Fruit fly (Drosophila melanogaster): Measurements from ENCODE around the gene ome.
A peak's percentile ranks its signal among the peaks of the same experiment; 100 is the strongest.

Gene ome

dm6 chr3L:14672387-14673110 lies at the start of gene ome, which contains the start of gene CG43121:
Gene ome (plus strand): TSS chr3L:14672839.
Gene CG43121 (minus strand): TSS chr3L:14672437.
- TF ChIP-seq noc (tag; optimal IDR thresholded peaks at IDR 0.05), result peak; percentile 30

DNA sequence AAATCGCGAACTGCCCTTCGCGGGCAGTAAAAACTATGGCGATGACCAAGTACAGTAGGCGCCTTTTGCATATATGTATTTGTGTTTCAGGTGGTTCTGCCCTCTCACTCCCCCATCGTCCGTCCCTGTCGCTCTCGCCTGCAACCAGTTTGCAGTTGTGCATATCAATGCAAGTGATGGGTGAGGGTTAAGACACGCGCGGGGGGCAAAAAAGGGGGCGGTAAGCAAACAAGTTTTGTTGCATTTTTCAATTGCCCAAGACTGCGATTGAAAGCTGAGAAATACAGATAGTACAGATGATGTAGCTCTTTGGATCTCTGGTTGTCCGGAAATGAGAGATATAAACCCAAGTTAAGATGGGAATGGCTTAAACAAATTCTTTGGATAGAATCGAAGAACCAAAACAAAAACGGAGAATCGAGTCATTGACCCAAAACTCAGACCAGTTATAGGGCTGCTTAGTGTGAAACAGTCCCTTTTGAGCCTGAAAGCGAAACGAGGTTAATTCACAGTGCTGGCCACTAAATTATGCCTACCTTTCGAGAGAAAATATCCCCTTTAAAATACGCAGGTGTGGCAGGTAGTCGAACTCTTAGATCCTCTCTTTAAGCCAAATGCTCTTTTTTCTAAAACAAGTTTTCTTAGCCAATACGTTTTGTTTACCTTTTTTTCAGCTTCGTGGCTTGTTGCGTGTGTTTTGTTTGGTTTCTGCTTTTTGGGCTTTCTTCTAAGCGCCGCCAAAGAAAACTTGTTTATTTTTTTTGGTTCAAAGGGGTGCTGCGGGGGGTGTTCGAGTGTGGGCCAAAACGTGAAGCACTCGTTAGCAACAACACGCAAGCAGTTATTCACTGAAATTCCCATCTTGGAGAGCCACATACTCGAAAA lies 48.0 kb upstream of the ome start:
- TF ChIP-seq noc (tag; optimal IDR thresholded peaks at IDR 0.05), result no peak

DNA sequence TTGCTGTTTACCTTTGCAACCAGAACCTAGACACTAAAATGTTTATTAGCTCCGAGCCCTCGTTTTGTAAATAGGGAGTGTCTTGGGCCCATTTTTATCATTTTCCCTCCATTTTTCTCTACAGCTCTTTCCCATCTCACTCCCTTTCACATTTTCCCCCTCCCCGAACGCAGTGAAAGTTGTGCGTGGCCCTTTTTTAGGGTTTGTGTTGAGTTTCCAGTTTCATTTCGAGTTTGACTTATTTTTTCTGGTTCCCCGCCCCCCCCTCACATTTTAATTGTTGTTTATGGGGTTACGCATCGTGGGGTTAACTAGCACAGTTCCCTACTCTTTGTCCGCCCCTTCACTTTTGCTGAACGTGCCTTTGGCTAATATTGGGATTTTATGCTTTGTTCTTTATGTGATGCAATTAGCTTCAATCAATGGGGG lies 47.1 kb upstream of the ome start:
- no peak for TF ChIP-seq noc (tag; optimal IDR thresholded peaks at IDR 0.05)

DNA sequence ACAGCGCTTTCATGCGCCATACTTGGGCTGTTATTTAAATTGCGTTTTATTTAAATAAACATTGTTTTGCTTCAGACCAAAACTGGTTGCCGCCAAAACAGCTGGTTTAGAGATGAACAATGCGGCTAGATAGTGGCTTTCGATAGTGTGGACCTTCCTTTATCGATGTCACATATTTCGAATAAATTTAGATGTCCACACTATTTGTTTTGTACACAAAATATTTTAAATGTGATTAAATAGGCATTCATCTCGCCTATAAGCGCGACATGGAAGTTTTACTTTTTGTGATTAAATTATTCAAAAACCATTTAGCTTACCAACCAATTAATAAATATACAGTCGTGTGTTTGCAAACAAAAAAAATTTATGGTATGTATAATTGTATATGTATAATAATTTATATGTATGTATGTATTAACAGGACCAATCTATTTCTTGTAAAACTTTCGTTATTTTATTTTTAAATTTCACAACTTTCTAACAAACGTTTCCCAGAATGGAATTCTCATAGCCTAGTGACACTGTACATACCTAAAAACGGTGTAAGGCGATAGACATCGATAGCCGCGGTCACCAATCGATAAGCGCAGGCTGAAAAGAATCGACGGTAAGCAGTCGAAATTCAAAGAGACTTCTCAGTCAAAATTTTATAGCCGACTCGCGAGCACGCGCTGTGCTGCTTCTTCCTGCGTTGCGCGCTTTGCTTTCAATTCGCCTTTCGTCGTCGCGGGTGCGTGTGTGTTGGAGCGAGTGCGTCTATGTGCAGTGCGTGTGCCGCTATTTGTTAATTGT lies 40.5 kb upstream of the ome start, which contains the start of the genes RecQ5 and dlp:
TSS of gene RecQ5 (minus strand) at position 114 of the 795 bp plus-strand sequence.
TSS of gene dlp (plus strand) at position 638 of the 795 bp plus-strand sequence.
- no peak for TF ChIP-seq noc (tag; optimal IDR thresholded peaks at IDR 0.05)

DNA sequence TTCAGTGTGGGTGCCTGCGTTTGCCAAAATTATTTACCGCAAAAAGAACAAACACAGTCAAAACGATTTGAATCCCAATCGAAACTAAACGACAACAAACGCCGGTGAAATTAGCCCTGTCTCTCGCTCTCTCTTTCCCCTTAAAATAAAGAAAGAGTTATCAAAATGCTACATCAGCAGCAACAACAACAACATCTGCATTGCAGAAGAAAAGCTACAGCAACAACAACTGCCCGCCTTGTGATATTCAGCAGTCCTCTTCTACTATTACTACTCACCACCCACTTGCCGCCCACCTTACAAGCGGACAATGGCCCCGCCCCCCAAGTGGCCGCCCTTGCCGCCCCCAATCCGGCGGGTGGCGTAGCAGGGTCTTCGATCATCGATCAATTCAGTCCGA lies 39.7 kb upstream of the ome start:
- TF ChIP-seq noc (tag; optimal IDR thresholded peaks at IDR 0.05), result no peak

dm6 chr3L:14634019-14634772 lies 38.4 kb upstream of the ome start:
- no peak for TF ChIP-seq noc (tag; optimal IDR thresholded peaks at IDR 0.05)

DNA sequence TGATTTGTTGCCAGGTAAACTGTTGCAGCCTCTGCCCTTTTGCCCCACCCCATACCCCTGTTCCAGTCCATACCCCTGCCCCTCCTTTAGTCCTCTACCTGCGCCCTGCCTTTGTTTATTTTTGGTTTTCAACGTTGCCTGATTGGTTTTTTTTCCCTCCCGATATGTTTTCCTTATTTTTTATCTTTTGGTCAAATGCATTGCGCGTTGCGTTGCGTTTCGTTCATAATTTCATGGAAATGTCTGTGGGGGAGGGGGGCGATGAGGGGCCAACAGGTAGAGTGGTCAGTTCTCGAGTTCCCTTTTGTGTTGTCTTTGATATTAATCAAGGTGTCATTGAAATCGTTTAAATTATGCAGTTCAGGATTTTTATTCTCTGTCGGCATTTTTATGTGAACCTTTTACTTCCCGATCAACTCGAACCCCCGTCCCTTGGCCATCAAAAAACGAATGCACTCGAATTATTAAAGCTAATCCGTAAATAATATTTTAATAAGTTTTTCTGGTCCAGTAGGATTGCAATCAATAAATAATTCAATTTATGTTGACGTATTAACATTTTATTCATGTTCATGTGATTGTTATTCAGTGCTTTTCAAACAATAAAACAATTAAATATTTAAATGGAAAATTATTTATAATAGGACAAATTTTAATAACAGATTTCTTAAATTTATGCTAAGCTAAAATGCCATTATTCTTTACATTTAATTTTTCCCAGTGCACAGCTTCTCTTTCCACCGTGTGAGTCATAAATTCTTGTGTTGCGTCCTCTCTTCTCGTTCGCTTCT lies 37.7 kb upstream of the ome start:
- no peak for TF ChIP-seq noc (tag; optimal IDR thresholded peaks at IDR 0.05)

DNA sequence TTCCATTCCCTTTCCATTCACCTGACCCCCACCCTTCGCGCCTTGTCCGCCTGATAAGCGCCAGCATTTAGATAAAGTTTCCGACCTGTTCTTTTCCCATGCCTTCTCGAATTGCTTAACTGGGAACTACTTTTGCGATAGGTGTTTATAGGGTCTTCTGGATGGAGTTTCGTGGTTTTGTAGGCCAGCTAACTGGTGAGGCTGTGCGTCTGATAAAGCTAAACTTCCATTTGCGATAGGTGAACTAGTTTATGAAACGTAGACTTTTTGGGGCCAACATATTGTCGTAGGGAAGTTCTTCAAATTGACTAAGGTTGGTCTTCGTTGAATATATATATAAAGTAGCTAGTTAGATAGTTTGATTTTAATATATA lies 37.1 kb upstream of the ome start:
- no peak for TF ChIP-seq noc (tag; optimal IDR thresholded peaks at IDR 0.05)

- no peak for TF ChIP-seq noc (tag; optimal IDR thresholded peaks at IDR 0.05)
Measured at dm6 chr3L:14636740-14637189, 35.9 kb upstream of the ome start.

DNA sequence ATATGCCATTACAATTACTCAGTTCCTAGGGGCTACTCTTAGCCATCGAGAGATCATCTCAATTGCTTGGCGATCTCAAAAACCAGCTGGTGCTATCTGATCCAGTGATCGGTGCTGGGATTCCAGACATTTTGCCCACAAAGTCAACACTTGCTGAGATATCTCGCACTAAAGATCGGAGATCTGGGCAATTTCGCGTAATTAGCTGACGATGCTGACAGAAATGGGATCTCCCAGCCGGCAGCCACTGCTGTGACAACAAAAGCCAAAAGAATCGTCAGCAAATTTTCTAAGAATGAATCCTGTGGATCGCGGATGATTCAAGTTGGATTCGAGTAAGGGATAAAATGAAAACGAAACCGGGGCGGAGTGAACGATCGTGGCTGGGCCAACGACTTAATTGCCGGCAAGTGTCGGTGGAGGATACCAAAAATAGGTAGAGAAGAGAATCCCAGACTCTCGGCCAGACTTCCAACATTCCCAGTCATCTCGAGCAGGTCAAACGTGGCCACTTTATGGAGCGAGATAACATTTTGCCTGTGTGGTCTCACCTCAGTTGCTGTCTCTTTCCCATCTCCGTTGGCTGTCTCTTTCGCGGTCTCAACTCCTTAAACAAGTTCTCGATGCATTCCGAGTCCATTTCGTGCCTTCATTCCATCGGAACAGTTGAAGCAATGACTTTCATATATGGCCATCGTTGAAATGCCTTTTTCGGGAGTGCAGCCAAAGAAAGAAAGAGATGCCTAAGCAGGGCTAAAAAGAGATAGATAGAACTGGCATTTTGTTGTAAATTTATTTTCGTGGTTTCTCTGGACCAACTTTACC lies 34.7 kb upstream of the ome start:
- TF ChIP-seq noc (tag; optimal IDR thresholded peaks at IDR 0.05), result no peak

DNA sequence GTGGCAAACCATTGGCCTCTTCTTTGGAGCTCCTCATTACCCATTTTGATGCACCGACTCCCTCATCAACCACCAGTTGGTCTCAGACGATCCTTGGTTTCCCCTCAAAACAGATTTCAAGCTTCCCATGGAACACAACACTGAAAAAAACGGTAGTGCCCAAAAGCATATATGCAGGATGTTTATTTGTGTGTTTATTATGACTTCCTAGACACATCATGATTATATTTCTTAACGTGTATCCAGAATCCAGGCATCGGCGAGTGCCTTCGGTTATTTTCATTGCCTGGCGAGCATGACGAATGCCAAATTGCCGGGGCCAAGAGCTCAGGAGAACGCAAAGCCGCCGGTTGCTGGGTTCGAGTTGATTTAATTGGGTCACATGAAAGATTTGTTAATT lies 32.9 kb upstream of the ome start:
- no peak for TF ChIP-seq noc (tag; optimal IDR thresholded peaks at IDR 0.05)

dm6 chr3L:14640814-14641317 lies 31.8 kb upstream of the ome start:
- peak; percentile 13 for TF ChIP-seq noc (tag; optimal IDR thresholded peaks at IDR 0.05)

DNA sequence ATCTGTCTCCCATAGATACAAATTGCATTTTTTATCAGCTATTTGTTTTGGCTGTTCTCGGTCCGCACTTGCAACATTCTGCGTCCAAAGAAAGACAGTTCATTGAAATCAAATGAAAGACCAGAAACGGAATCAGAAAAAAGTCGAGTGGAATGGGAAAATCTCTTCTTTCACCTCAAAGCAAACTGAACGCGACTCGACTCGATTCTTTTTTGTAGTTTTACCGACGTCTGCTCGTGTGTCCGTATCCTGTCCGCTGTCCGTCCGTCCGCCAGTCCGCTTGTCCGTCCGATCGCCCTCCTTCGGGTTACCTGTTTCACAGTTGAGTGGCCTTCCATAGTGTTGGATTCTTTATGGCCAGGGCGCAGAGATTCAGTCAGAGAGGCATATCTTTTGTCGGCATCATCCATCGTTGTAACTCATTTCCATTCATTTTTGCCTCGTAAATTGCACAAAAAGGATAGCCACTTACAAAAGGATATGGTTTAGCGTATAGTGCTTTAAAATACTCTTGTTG lies 30.6 kb upstream of the ome start:
- no peak for TF ChIP-seq noc (tag; optimal IDR thresholded peaks at IDR 0.05)

Measured in whole organism, larva.